Fruit fly (Drosophila melanogaster): ENCODE results near the gene His3.3A.

Gene His3.3A

dm6 chr2L:5080225-5080867 is 25.5 kb downstream of the His3.3A start (continued):
- TF ChIP-seq CG34406 (GFP tag; optimal IDR thresholded peaks at IDR 0.05) (peak; percentile 52), Eip75B (GFP tag; optimal IDR thresholded peaks at IDR 0.05) (peak; percentile 56), CG10631 (GFP tag; optimal IDR thresholded peaks at IDR 0.05) (peak; percentile 83), Sox102F (GFP tag; optimal IDR thresholded peaks at IDR 0.05) (no peak), CG1621 (tag; optimal IDR thresholded peaks at IDR 0.05) (peak; percentile 58), svp (GFP tag) (no peak), fd85E (GFP tag; optimal IDR thresholded peaks at IDR 0.05) (no peak), eg (GFP tag; IDR thresholded peaks at IDR 0.05) (peak; percentile 72; the same call in 1 of the 3 replicates), CG6808 (GFP tag; optimal IDR thresholded peaks at IDR 0.05) (peak; percentile 82), CG3032 (tag; optimal IDR thresholded peaks at IDR 0.05) (peak; percentile 84)

- peak; percentile 43 for TF ChIP-seq svp (GFP tag)
- TF ChIP-seq Met (GFP tag; optimal IDR thresholded peaks at IDR 0.05): peak; percentile 47
- no peak for TF ChIP-seq CG11762 (GFP tag; optimal IDR thresholded peaks at IDR 0.05; ENCODE audit: insufficient read depth)
- peak; percentile 29 for TF ChIP-seq Eip78C (GFP tag)
- no peak for TF ChIP-seq salr (GFP tag; optimal IDR thresholded peaks at IDR 0.05)
- TF ChIP-seq net (GFP tag; optimal IDR thresholded peaks at IDR 0.05): no peak
- TF ChIP-seq lz (GFP tag; optimal IDR thresholded peaks at IDR 0.05): peak; percentile 52
- no peak for TF ChIP-seq fd85E (GFP tag; optimal IDR thresholded peaks at IDR 0.05)
- no peak for TF ChIP-seq CG8632 (GFP tag; optimal IDR thresholded peaks at IDR 0.05)
- TF ChIP-seq pdm3 (GFP tag; optimal IDR thresholded peaks at IDR 0.05): no peak
- no peak for TF ChIP-seq CG34406 (GFP tag; optimal IDR thresholded peaks at IDR 0.05)
- TF ChIP-seq CG6854 (GFP tag; optimal IDR thresholded peaks at IDR 0.05): no peak
- peak; percentile 33 for TF ChIP-seq Sox14 (GFP tag; optimal IDR thresholded peaks at IDR 0.05)
- TF ChIP-seq dsx (GFP tag; optimal IDR thresholded peaks at IDR 0.05; ENCODE audit: poor library complexity, severe bottlenecking): no peak
- TF ChIP-seq Ets96B (tag; optimal IDR thresholded peaks at IDR 0.05): no peak
- no peak for TF ChIP-seq CG7368 (GFP tag; optimal IDR thresholded peaks at IDR 0.05)
- TF ChIP-seq CG3032 (tag; optimal IDR thresholded peaks at IDR 0.05): no peak
- no peak for TF ChIP-seq OdsH (GFP tag; optimal IDR thresholded peaks at IDR 0.05)
- peak; percentile 12 for TF ChIP-seq fkh (GFP tag; optimal IDR thresholded peaks at IDR 0.05)
- TF ChIP-seq CG11902 (GFP tag; optimal IDR thresholded peaks at IDR 0.05): no peak
- TF ChIP-seq CG32006 (GFP tag; optimal IDR thresholded peaks at IDR 0.05): peak; percentile 20
- no peak for TF ChIP-seq Sox102F (GFP tag; optimal IDR thresholded peaks at IDR 0.05)
- TF ChIP-seq CG10631 (GFP tag; optimal IDR thresholded peaks at IDR 0.05): no peak
- TF ChIP-seq CG10669 (GFP tag; optimal IDR thresholded peaks at IDR 0.05): no peak
- TF ChIP-seq CG31627 (GFP tag; optimal IDR thresholded peaks at IDR 0.05): peak; percentile 28
- TF ChIP-seq topi (GFP tag; optimal IDR thresholded peaks at IDR 0.05): peak; percentile 24
- TF ChIP-seq dac (GFP tag; optimal IDR thresholded peaks at IDR 0.05): no peak
- no peak for TF ChIP-seq Lpt (GFP tag; optimal IDR thresholded peaks at IDR 0.05)
- no peak for TF ChIP-seq Hr4 (GFP tag; optimal IDR thresholded peaks at IDR 0.05)
- no peak for TF ChIP-seq CG6276 (GFP tag; optimal IDR thresholded peaks at IDR 0.05)
- TF ChIP-seq Gug (GFP tag; IDR thresholded peaks at IDR 0.05): no peak
- TF ChIP-seq cyc (GFP tag; optimal IDR thresholded peaks at IDR 0.05): no peak
- TF ChIP-seq CG8319 (GFP tag; optimal IDR thresholded peaks at IDR 0.05): no peak
- peak; percentile 52 for TF ChIP-seq esn (GFP tag; optimal IDR thresholded peaks at IDR 0.05)
- peak; percentile 57 for TF ChIP-seq vri (GFP tag; optimal IDR thresholded peaks at IDR 0.05)
- TF ChIP-seq CG6163 (GFP tag; IDR thresholded peaks at IDR 0.05): no peak
- peak; percentile 19 for TF ChIP-seq Ets21C (GFP tag; optimal IDR thresholded peaks at IDR 0.05)
- no peak for TF ChIP-seq Smox (GFP tag; optimal IDR thresholded peaks at IDR 0.05)
- no peak for TF ChIP-seq fd59A (GFP tag; optimal IDR thresholded peaks at IDR 0.05)
- TF ChIP-seq ss (GFP tag; optimal IDR thresholded peaks at IDR 0.05): no peak
Measured at dm6 chr2L:5084586-5085257, 29.9 kb downstream of the His3.3A start.
